Worm (Caenorhabditis elegans) whole organism, L4 larva: ENCODE data around the gene flh-2.
"Not testable (repeated sequence)": the region's sequence is repeated elsewhere in the genome, so short reads cannot be mapped to it uniquely, and the experiment has no call there.

Experiments
- F44E2.7 ChIP-seq: fragments of 200-800 bp; sonication (Bioruptor generic); IDR thresholded peaks from 2 replicates; pipeline ENCODE4 v2.1.2; 2022; ENCODE audit warnings: missing genetic modification characterization, missing compliant biosample characterization
- F49E8.2 ChIP-seq: sonication (generic microtip); optimal IDR thresholded peaks from 2 replicates; lab custom pipeline; 2016; ENCODE audit warnings: missing compliant biosample characterization, mild to moderate bottlenecking, missing genetic modification characterization, borderline replicate concordance
- Y105C5A.15 ChIP-seq: fragments of 200-800 bp; sonication (Bioruptor generic); IDR thresholded peaks from 2 replicates; pipeline ENCODE4 v1.3.6; 2022; ENCODE audit warnings: missing genetic modification characterization, missing compliant biosample characterization
- Y48G9A.11 ChIP-seq: fragments of 200-800 bp; sonication (Bioruptor generic); IDR thresholded peaks from 2 replicates; pipeline ENCODE4 v1.3.6; 2022; ENCODE audit warnings: missing genetic modification reagents, missing genetic modification characterization, missing compliant biosample characterization
- aly-2 ChIP-seq: sonication (generic microtip); optimal IDR thresholded peaks from 2 replicates; lab custom pipeline; 2018; ENCODE audit warnings: missing biosample characterization, missing genetic modification characterization
- ama-1 ChIP-seq: fragments of 150-350 bp; optimal IDR thresholded peaks from 2 replicates; lab custom pipeline; 2014; ENCODE audit warnings: inconsistent platforms, mixed read lengths
- arid-1 ChIP-seq: fragments of 200-800 bp; sonication (Bioruptor generic); conservative IDR thresholded peaks from 2 replicates; pipeline ENCODE4 v1.3.6; 2022; ENCODE audit warnings: missing genetic modification reagents, missing genetic modification characterization, missing compliant biosample characterization
- ceh-20 ChIP-seq: fragments of 200-800 bp; sonication (Bioruptor generic); IDR thresholded peaks from 2 replicates; pipeline ENCODE4 v1.3.6; 2022; ENCODE audit warnings: missing genetic modification reagents, missing genetic modification characterization, missing compliant biosample characterization
- ceh-28 ChIP-seq: fragments of 150-350 bp; optimal IDR thresholded peaks from 2 replicates; lab custom pipeline; 2014; ENCODE audit warnings: missing biosample characterization, missing genetic modification reagents, missing genetic modification characterization
- ceh-44 ChIP-seq: fragments of 200-800 bp; sonication (Bioruptor generic); IDR thresholded peaks from 2 replicates; pipeline ENCODE4 v1.3.6; 2022; ENCODE audit warnings: missing genetic modification reagents, missing genetic modification characterization, missing compliant biosample characterization
- ctbp-1 ChIP-seq: fragments of 200-800 bp; sonication (Bioruptor generic); IDR thresholded peaks from 2 replicates; pipeline ENCODE4 v1.3.6; 2022; ENCODE audit warnings: missing genetic modification reagents, missing genetic modification characterization, missing compliant biosample characterization
- dpl-1 ChIP-seq: fragments of 150-350 bp; optimal IDR thresholded peaks from 2 replicates; lab custom pipeline; 2014; ENCODE audit warnings: missing biosample characterization, missing genetic modification reagents, missing genetic modification characterization
- egl-43 ChIP-seq: fragments of 200-800 bp; sonication (Bioruptor generic); IDR thresholded peaks from 2 replicates; pipeline ENCODE4 v1.3.6; 2022; ENCODE audit warnings: missing genetic modification reagents, missing genetic modification characterization, missing compliant biosample characterization
- hif-1 ChIP-seq, 2 experiments: sonication (generic microtip); optimal IDR thresholded peaks; 2 replicates each; lab custom pipeline; 2016 to 2017; ENCODE audit warnings: missing compliant biosample characterization in 2 of 2, missing genetic modification characterization in 2 of 2, missing genetic modification reagents in 2 of 2, missing genotype in 2 of 2, mild to moderate bottlenecking in 1 of 2
- hlh-11 ChIP-seq: fragments of 200-800 bp; sonication (Bioruptor generic); optimal IDR thresholded peaks from 2 replicates; lab custom pipeline; 2018; ENCODE audit warnings: mild to moderate bottlenecking, missing genetic modification characterization, missing compliant biosample characterization
- hlh-30 ChIP-seq: sonication (generic microtip); optimal IDR thresholded peaks from 2 replicates; lab custom pipeline; 2017; ENCODE audit warnings: antibody characterized with exemption, mild to moderate bottlenecking, missing genetic modification characterization, missing compliant biosample characterization; ENCODE audit not compliant: insufficient read depth
- lin-39 ChIP-seq: fragments of 150-350 bp; optimal IDR thresholded peaks from 2 replicates; lab custom pipeline; 2014; ENCODE audit warnings: missing biosample characterization, missing genetic modification reagents, missing genetic modification characterization
- lsy-2 ChIP-seq, 2 experiments: fragments of 150-350 bp in 1 of 2; sonication (generic microtip) in 1 of 2; optimal IDR thresholded peaks; 2 replicates each; lab custom pipeline; 2014 to 2017; ENCODE audit warnings: missing biosample characterization in 2 of 2, missing genetic modification characterization in 2 of 2
- mdl-1 ChIP-seq, 2 experiments: fragments of 150-350 bp in 1 of 2; sonication (generic microtip) in 1 of 2; optimal IDR thresholded peaks; 2 replicates each; lab custom pipeline; 2014 to 2017; ENCODE audit warnings: missing biosample characterization in 2 of 2, missing genetic modification characterization in 2 of 2
- mes-2 ChIP-seq: sonication (generic microtip); optimal IDR thresholded peaks from 2 replicates; lab custom pipeline; 2016; ENCODE audit warnings: missing genotype, mild to moderate bottlenecking, missing genetic modification characterization, missing compliant biosample characterization; ENCODE audit not compliant: poor library complexity, severe bottlenecking
- mxl-2 ChIP-seq: fragments of 200-800 bp; sonication (Bioruptor generic); conservative IDR thresholded peaks from 2 replicates; pipeline ENCODE4 v1.3.6; 2022; ENCODE audit warnings: missing genetic modification reagents, missing genetic modification characterization, missing compliant biosample characterization
- nhr-41 ChIP-seq: fragments of 200-800 bp; sonication (Bioruptor generic); IDR thresholded peaks from 2 replicates; pipeline ENCODE4 v1.3.6; 2022; ENCODE audit warnings: missing genetic modification reagents, missing genetic modification characterization, missing compliant biosample characterization
- pha-4 ChIP-seq, 2 experiments: fragments of 150-350 bp in 1 of 2; fragments of 200-800 bp in 1 of 2; sonication (Bioruptor generic) in 1 of 2; IDR thresholded peaks in 1 of 2; optimal IDR thresholded peaks in 1 of 2; 2 replicates each; pipeline versions ENCODE4 v1.3.6 to Lab custom; 2014 to 2022; ENCODE audit warnings: missing genetic modification characterization in 2 of 2, missing genetic modification reagents in 2 of 2, missing biosample characterization in 1 of 2, missing compliant biosample characterization in 1 of 2
- rbr-2 ChIP-seq: sonication (generic microtip); optimal IDR thresholded peaks from 2 replicates; lab custom pipeline; 2016; ENCODE audit warnings: missing genotype, missing genetic modification characterization, missing compliant biosample characterization
- tra-1 ChIP-seq: fragments of 200-800 bp; sonication (Bioruptor generic); IDR thresholded peaks from 2 replicates; pipeline ENCODE4 v1.3.6; 2022; ENCODE audit warnings: missing genetic modification reagents, missing genetic modification characterization, missing compliant biosample characterization
- unc-130 ChIP-seq: sonication (generic microtip); optimal IDR thresholded peaks from 2 replicates; lab custom pipeline; 2016; ENCODE audit warnings: missing genetic modification reagents, missing genetic modification characterization, missing compliant biosample characterization
- unc-39 ChIP-seq: sonication (generic microtip); optimal IDR thresholded peaks from 2 replicates; lab custom pipeline; 2017; ENCODE audit warnings: missing biosample characterization, missing genetic modification characterization
- unc-62 ChIP-seq, 3 experiments: fragments of 150-350 bp in 1 of 3; sonication (generic microtip); optimal IDR thresholded peaks in 2 of 3; peaks in 1 of 3; 1 replicate in 1 of 3; 2 replicates in 2 of 3; lab custom pipeline; 2014 to 2017; ENCODE audit warnings: missing biosample characterization in 3 of 3, missing genetic modification characterization in 3 of 3, missing genetic modification reagents in 3 of 3, missing genotype in 1 of 3
- zip-2 ChIP-seq: fragments of 150-350 bp; optimal IDR thresholded peaks from 2 replicates; lab custom pipeline; 2014; ENCODE audit warnings: missing biosample characterization, missing genetic modification characterization

flh-2 gene

DNA sequence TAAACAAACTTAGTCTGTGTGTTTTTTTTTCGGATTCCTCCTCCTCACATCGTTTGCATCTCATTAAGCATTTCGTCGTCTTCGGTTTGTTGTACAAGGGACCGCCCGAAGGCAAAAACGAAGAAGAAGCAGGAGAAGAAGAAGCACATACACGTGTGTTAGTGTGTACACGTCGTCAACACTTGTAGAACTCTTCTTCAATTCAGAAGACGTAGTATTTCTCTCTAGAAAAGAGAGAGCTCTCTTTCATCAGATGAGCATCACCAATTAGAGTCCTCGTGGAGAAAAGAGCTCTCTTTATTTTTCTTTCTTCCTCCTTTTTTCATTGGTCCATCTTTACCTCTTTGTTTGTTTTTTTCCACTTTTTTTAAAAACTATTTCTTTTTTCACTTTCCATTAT is 16.2 kb downstream of the flh-2 start:
- TF ChIP-seq pha-4 (GFP tag; IDR thresholded peaks at IDR 0.05; lab: Robert Waterston, UW) = no peak
- TF ChIP-seq pha-4 (tag; optimal IDR thresholded peaks at IDR 0.05; lab: Kevin White, UChicago) = no peak
- TF ChIP-seq ceh-44 (GFP tag; lab: Robert Waterston, UW) = no peak
- peak in 1 of 2 experiments; percentile 53 for TF ChIP-seq mdl-1 (tag; optimal IDR thresholded peaks at IDR 0.05; lab: Kevin White, UChicago)
- no peak for TF ChIP-seq unc-39 (tag; lab: Kevin White, UChicago)
- TF ChIP-seq ceh-20 (GFP tag; lab: Robert Waterston, UW) = no peak
- TF ChIP-seq mxl-2 (GFP tag; lab: Robert Waterston, UW) = no peak
- no peak for TF ChIP-seq ceh-28
- 0 out of 2 replicates have a peak, but pooled peaks have one; percentile 22 for TF ChIP-seq ctbp-1 (GFP tag; lab: Robert Waterston, UW)

DNA sequence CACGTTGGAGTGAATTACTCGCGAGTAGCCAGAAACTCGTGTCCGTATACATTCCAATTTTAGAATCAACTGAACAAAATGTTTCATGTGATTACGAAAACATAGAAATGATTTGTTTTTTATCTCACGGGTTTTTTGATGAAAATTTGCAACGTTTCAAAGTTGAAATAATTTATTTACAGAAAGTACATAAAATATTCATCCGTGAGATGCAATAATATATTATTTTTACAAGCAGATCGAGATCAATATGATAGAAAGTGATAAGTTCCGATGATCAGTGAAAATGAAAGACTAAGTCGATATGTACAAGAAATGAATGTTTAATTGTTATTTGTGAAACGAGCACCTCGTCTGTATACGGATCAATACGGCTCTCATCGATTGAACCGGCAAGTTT is 28.4 kb downstream of the flh-2 start, which contains the start of gene C27F2.6:
C27F2.6 (minus strand) TSS at position 101 of the 400 bp plus-strand sequence.
- not testable (repeated sequence) for TF ChIP-seq aly-2 (tag; lab: Kevin White, UChicago); lin-39; mdl-1 (tag; optimal IDR thresholded peaks at IDR 0.05; lab: Kevin White, UChicago)

DNA sequence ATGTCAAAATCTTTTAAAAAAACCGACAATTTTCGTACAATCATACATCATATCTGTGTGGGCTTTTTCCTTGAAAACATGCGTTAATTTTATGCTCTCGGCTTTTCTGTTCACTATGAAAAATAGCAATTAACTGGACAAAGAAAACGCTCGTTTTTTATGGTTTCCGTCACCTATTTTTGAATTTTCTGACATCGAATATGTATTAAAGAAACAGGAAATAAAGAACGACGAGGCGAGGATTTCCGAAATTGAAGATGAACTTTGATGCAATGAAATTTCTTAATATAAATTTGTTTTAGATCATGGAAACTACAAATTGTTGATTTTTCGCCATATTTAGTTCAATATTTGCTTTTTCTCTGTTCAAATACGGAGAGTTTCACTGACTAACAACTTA is 32.0 kb downstream of the flh-2 start:
- TF ChIP-seq unc-62 (GFP tag; optimal IDR thresholded peaks at IDR 0.05 in 1 of 2; lab: Kevin White, UChicago) (peak in 1 of 2 experiments; percentile 92), unc-62 (tag; optimal IDR thresholded peaks at IDR 0.05; lab: Kevin White, UChicago) (no peak), egl-43 (GFP tag; lab: Robert Waterston, UW) (no peak), zip-2 (no peak)

DNA sequence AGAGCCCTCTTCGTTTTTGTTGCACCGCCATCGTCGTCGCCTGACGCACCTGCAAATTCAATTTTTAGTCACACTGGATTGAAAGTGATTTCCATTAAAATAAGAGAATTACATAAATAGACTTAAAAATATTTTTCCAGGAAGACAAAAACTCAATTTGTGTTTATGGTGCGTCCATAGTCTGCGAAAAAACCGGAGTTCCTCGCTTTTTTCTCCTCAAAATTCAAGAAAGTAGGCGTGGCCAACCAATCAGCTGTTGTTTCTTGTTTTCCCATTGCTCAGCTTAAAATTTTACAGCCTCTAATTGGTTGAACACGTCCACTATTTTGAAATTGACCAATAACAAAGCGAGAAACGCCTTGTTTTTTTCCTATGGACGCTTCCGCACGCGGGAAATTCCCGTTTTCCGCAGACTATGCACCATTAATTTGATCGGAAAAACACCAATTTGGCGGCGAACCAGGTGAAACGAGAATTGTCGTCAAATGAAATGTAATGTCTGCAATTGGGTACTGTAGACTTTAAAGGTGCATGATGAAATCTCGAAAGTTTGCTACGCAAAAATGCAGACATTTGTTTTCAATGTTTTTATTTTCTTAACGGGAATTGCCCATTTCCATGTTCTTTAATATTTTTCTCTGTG is 32.6 kb downstream of the flh-2 start, which contains the start of gene C27F2.7:
C27F2.7 (minus strand) TSS at position 51 of the 643 bp plus-strand sequence.
- TF ChIP-seq Y105C5A.15 = no peak
- no peak for TF ChIP-seq nhr-41
- TF ChIP-seq F49E8.2 = peak; percentile 11
- TF ChIP-seq unc-130 = peak; percentile 41
- no peak for TF ChIP-seq unc-62 (GFP tag; optimal IDR thresholded peaks at IDR 0.05 in 1 of 2; lab: Kevin White, UChicago)
- no peak for TF ChIP-seq unc-62 (tag; optimal IDR thresholded peaks at IDR 0.05; lab: Kevin White, UChicago)
- TF ChIP-seq Y48G9A.11 (GFP tag; lab: Robert Waterston, UW) = peak; percentile 35; the same call in 1 of the 2 replicates

DNA sequence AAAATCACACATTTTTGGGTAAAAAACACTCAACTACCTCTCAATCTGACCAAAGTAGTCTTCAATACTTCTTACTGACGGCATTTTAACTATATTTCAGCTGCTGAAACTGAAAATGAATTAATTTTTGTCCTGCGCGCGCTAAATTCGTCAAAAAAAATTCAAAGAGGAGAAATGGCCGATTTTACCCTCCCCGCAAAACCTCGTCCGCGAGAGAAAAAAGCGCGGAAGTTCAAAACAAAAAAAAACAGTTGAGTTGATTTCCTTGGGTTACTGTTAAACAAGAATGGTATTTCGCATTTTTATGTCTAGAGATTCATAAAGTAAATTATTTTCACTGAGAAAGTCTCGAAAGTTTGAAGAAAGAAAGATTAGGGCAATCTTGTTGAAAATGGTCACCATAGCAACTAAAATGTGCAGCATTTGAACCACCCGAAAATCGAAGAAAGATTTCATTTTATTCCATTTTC is 34.9 kb downstream of the flh-2 start, which contains the start of the genes C27F2.10 and wdr-60:
C27F2.10 (minus strand) TSS at position 109 of the 470 bp plus-strand sequence.
wdr-60 (plus strand) TSS at position 420 of the 470 bp plus-strand sequence.
- TF ChIP-seq mes-2 (tag; lab: Kevin White, UChicago) = peak; percentile 92
- peak in 1 of 2 experiments; percentile 4 for TF ChIP-seq lsy-2 (tag; optimal IDR thresholded peaks at IDR 0.05; lab: Kevin White, UChicago)
- no peak for TF ChIP-seq rbr-2
- TF ChIP-seq hlh-30 (tag; lab: Kevin White, UChicago) = no peak
- no peak for TF ChIP-seq ama-1
- TF ChIP-seq F44E2.7 = no peak
- no peak for TF ChIP-seq tra-1
- no peak for TF ChIP-seq hlh-11 (tag; lab: Kevin White, UChicago)
- TF ChIP-seq arid-1 = no peak
- TF ChIP-seq dpl-1 (GFP tag; lab: Kevin White, UChicago) = peak; percentile 82
- peak in 1 of 2 experiments; percentile 31 for TF ChIP-seq hif-1 (tag; optimal IDR thresholded peaks at IDR 0.05; lab: Kevin White, UChicago)
- TF ChIP-seq, all 104 proteins: peak for 4
